Fruit fly (Drosophila melanogaster) whole organism, adult: ENCODE measurements around the gene Dip-C.
A peak's percentile ranks its signal among the peaks of the same experiment; 100 is the strongest.

Experiments used
- CG12768 ChIP-seq: fragments of 200-800 bp; sonication (Bioruptor generic); optimal IDR thresholded peaks from 2 replicates; lab custom pipeline; 2017; ENCODE audit warnings: missing biosample characterization, missing genetic modification characterization, mild to moderate bottlenecking, moderate library complexity, missing genetic modification reagents
- CG14711 ChIP-seq: fragments of 200-800 bp; sonication (Bioruptor generic); optimal IDR thresholded peaks from 2 replicates; lab custom pipeline; 2018; ENCODE audit warnings: missing biosample characterization, mild to moderate bottlenecking, missing genetic modification characterization, moderate library complexity
- CG1620 ChIP-seq: fragments of 200-800 bp; sonication (Bioruptor generic); optimal IDR thresholded peaks from 2 replicates; lab custom pipeline; 2016; ENCODE audit warnings: missing biosample characterization, missing genetic modification characterization
- CG33017 ChIP-seq: fragments of 200-800 bp; sonication (Bioruptor generic); optimal IDR thresholded peaks from 2 replicates; lab custom pipeline; 2018; ENCODE audit warnings: missing biosample characterization, mild to moderate bottlenecking, missing genetic modification characterization, moderate library complexity
- CG5204 ChIP-seq: fragments of 200-800 bp; sonication (Bioruptor generic); optimal IDR thresholded peaks from 2 replicates; lab custom pipeline; 2016; ENCODE audit warnings: missing biosample characterization, missing genetic modification characterization
- CG7045 ChIP-seq: fragments of 200-800 bp; sonication (Bioruptor generic); optimal IDR thresholded peaks from 2 replicates; lab custom pipeline; 2017; ENCODE audit warnings: missing biosample characterization, mild to moderate bottlenecking, missing genetic modification characterization
- Crg-1 ChIP-seq: fragments of 200-800 bp; sonication (Bioruptor generic); optimal IDR thresholded peaks from 2 replicates; lab custom pipeline; 2016; ENCODE audit warnings: missing biosample characterization, missing genetic modification characterization
- Hr96 ChIP-seq: fragments of 200-800 bp; sonication (Bioruptor generic); optimal IDR thresholded peaks from 2 replicates; lab custom pipeline; 2016; ENCODE audit warnings: missing biosample characterization, missing genetic modification characterization
- Mnt ChIP-seq: fragments of 200-800 bp; sonication (Bioruptor generic); optimal IDR thresholded peaks from 2 replicates; lab custom pipeline; 2016; ENCODE audit warnings: missing biosample characterization, mild to moderate bottlenecking, missing genetic modification characterization
- cic ChIP-seq: fragments of 200-800 bp; sonication (Bioruptor generic); optimal IDR thresholded peaks from 2 replicates; lab custom pipeline; 2017; ENCODE audit warnings: missing biosample characterization, mild to moderate bottlenecking, missing genetic modification characterization, moderate library complexity
- cnc ChIP-seq, 2 experiments: fragments of >200 bp; optimal IDR thresholded peaks; 2 replicates each; lab custom pipeline; 2017
- kay ChIP-seq: fragments of 200-800 bp; sonication (Bioruptor generic); peaks from one replicate; lab custom pipeline; 2016; ENCODE audit warnings: missing biosample characterization, missing genetic modification characterization, borderline replicate concordance
- ovo ChIP-seq: fragments of 200-800 bp; sonication (Bioruptor generic); optimal IDR thresholded peaks from 2 replicates; lab custom pipeline; 2016; ENCODE audit warnings: missing biosample characterization, missing genetic modification characterization

dm6 chr3R:12425510-12426309 is 12.2 kb upstream of the Dip-C start, which contains the start of gene Pp1-87B:
- TF ChIP-seq kay (GFP tag; lab: Kevin White, UChicago) (no peak), Hr96 (GFP tag; lab: Kevin White, UChicago) (no peak), CG12768 (GFP tag; lab: Kevin White, UChicago) (no peak), cic (GFP tag; lab: Kevin White, UChicago) (no peak), CG33017 (tag; lab: Kevin White, UChicago) (no peak), Crg-1 (GFP tag; lab: Kevin White, UChicago) (peak; percentile 4), CG14711 (tag; lab: Kevin White, UChicago) (no peak), ovo (GFP tag; lab: Kevin White, UChicago) (no peak), CG5204 (no peak), CG1620 (GFP tag; lab: Kevin White, UChicago) (peak; percentile 40), cnc (optimal IDR thresholded peaks at IDR 0.05; lab: Kevin White, UChicago) (no peak), CG7045 (GFP tag; lab: Kevin White, UChicago) (peak; percentile 51), Mnt (GFP tag; lab: Kevin White, UChicago) (peak; percentile 25)
